Worm (Caenorhabditis elegans) whole organism, L2 larva: ENCODE results near the gene smoc-1.

Source experiments
- R02D3.7 ChIP-seq: fragments of 150-350 bp; optimal IDR thresholded peaks from 2 replicates; lab custom pipeline; 2014; ENCODE audit warnings: missing biosample characterization, missing genetic modification characterization
- elt-3 ChIP-seq: sonication (generic microtip); optimal IDR thresholded peaks from 2 replicates; lab custom pipeline; 2017; ENCODE audit warnings: missing biosample characterization, missing genetic modification characterization
- fos-1 ChIP-seq: fragments of 150-350 bp; optimal IDR thresholded peaks from 2 replicates; lab custom pipeline; 2014; ENCODE audit warnings: missing biosample characterization, missing genetic modification characterization
- mdl-1 ChIP-seq, 2 experiments: fragments of 150-350 bp in 1 of 2; sonication (generic microtip) in 1 of 2; optimal IDR thresholded peaks; 2 replicates each; lab custom pipeline; 2017; ENCODE audit warnings: missing biosample characterization in 2 of 2, missing genetic modification characterization in 2 of 2

ce11 chrV:11801076-11801849, 43.8 kb downstream of the smoc-1 start:
- TF ChIP-seq fos-1 (tag; lab: Kevin White, UChicago): peak; percentile 76
- no peak for TF ChIP-seq elt-3
- no peak for TF ChIP-seq mdl-1 (tag; optimal IDR thresholded peaks at IDR 0.05; lab: Kevin White, UChicago)
- TF ChIP-seq R02D3.7: no peak
